Worm (Caenorhabditis elegans) whole organism, midembryonic: ENCODE data around the gene clec-32.

Source experiments
- T22C8.4 ChIP-seq: fragments of 200-800 bp; sonication (Bioruptor generic); IDR thresholded peaks from 2 replicates; pipeline ENCODE4 v1.3.6; 2022; ENCODE audit warnings: missing genetic modification characterization, missing compliant biosample characterization
- cog-1 ChIP-seq: sonication (generic microtip); optimal IDR thresholded peaks from 2 replicates; lab custom pipeline; 2016; ENCODE audit warnings: missing genetic modification characterization, missing compliant biosample characterization
- flt-1 ChIP-seq: fragments of 200-800 bp; sonication (Bioruptor generic); IDR thresholded peaks from 2 replicates; pipeline ENCODE4 v1.3.6; 2022; ENCODE audit warnings: missing genetic modification characterization, missing compliant biosample characterization
- klf-2 ChIP-seq: fragments of 200-800 bp; sonication (Bioruptor generic); conservative IDR thresholded peaks from 2 replicates; pipeline ENCODE4 v1.3.6; 2022; ENCODE audit warnings: missing genetic modification reagents, missing genetic modification characterization, missing compliant biosample characterization
- med-1 ChIP-seq: sonication (generic microtip); optimal IDR thresholded peaks from 2 replicates; lab custom pipeline; 2017; ENCODE audit warnings: missing genetic modification characterization, mild to moderate bottlenecking, missing compliant biosample characterization, antibody characterized with exemption, missing genetic modification reagents; ENCODE audit not compliant: insufficient read depth
- ref-1 ChIP-seq: fragments of 200-800 bp; sonication (Bioruptor generic); conservative IDR thresholded peaks from 2 replicates; pipeline ENCODE4 v1.3.6; 2022; ENCODE audit warnings: missing genetic modification reagents, missing genetic modification characterization, missing compliant biosample characterization
- tab-1 ChIP-seq: fragments of 200-800 bp; sonication (Bioruptor generic); IDR thresholded peaks from 2 replicates; pipeline ENCODE4 v1.3.6; 2022; ENCODE audit warnings: missing genetic modification characterization, missing compliant biosample characterization
- ztf-23 ChIP-seq: fragments of 200-800 bp; sonication (Bioruptor generic); IDR thresholded peaks from 2 replicates; pipeline ENCODE4 v1.3.6; 2022; ENCODE audit warnings: missing genetic modification reagents, missing genetic modification characterization, missing compliant biosample characterization
- ztf-29 ChIP-seq: fragments of 200-800 bp; sonication (Bioruptor generic); IDR thresholded peaks from 2 replicates; pipeline ENCODE4 v1.3.6; 2022; ENCODE audit warnings: missing genetic modification reagents, missing genetic modification characterization, missing compliant biosample characterization

The clec-32 gene

ce11 chrV:16836100-16836499, 25.5 kb downstream of the clec-32 start:
- TF ChIP-seq ref-1 (GFP tag; lab: Robert Waterston, UW), result no peak
- TF ChIP-seq ztf-29 (GFP tag; lab: Robert Waterston, UW), result no peak
- TF ChIP-seq T22C8.4 (GFP tag; lab: Robert Waterston, UW), result no peak
- TF ChIP-seq cog-1 (tag; lab: Kevin White, UChicago), result no peak
- no peak for TF ChIP-seq ztf-23 (GFP tag; lab: Robert Waterston, UW)
- TF ChIP-seq tab-1 (GFP tag; lab: Robert Waterston, UW), result no peak
- TF ChIP-seq klf-2 (GFP tag; lab: Robert Waterston, UW), result no peak
- no peak for TF ChIP-seq med-1 (GFP tag; lab: Kevin White, UChicago)
- no peak for TF ChIP-seq flt-1

ce11 chrV:16834989-16835388, 26.6 kb downstream of the clec-32 start, which contains the start of gene tni-3:
Gene tni-3, minus strand, starts transcription at chrV:16835128.
- TF ChIP-seq ref-1 (GFP tag; lab: Robert Waterston, UW) (no peak), T22C8.4 (GFP tag; lab: Robert Waterston, UW) (no peak), med-1 (GFP tag; lab: Kevin White, UChicago) (no peak), tab-1 (GFP tag; lab: Robert Waterston, UW) (no peak), ztf-29 (GFP tag; lab: Robert Waterston, UW) (no peak), ztf-23 (GFP tag; lab: Robert Waterston, UW) (no peak), cog-1 (tag; lab: Kevin White, UChicago) (no peak), klf-2 (GFP tag; lab: Robert Waterston, UW) (no peak), flt-1 (no peak)

ce11 chrV:16833672-16834071, 27.9 kb downstream of the clec-32 start:
- no peak for TF ChIP-seq tab-1 (GFP tag; lab: Robert Waterston, UW)

ce11 chrV:16832865-16833264, 28.8 kb downstream of the clec-32 start, which contains the start of gene phy-3:
Gene phy-3, plus strand, starts transcription at chrV:16833165.
- TF ChIP-seq ref-1 (GFP tag; lab: Robert Waterston, UW), result no peak
- no peak for TF ChIP-seq T22C8.4 (GFP tag; lab: Robert Waterston, UW)
- no peak for TF ChIP-seq tab-1 (GFP tag; lab: Robert Waterston, UW)
- no peak for TF ChIP-seq ztf-29 (GFP tag; lab: Robert Waterston, UW)
- no peak for TF ChIP-seq flt-1
- TF ChIP-seq ztf-23 (GFP tag; lab: Robert Waterston, UW), result no peak
- TF ChIP-seq med-1 (GFP tag; lab: Kevin White, UChicago), result no peak
- no peak for TF ChIP-seq klf-2 (GFP tag; lab: Robert Waterston, UW)
- TF ChIP-seq cog-1 (tag; lab: Kevin White, UChicago), result no peak

- TF ChIP-seq ztf-29 (GFP tag; lab: Robert Waterston, UW) (no peak), cog-1 (tag; lab: Kevin White, UChicago) (no peak), T22C8.4 (GFP tag; lab: Robert Waterston, UW) (no peak), med-1 (GFP tag; lab: Kevin White, UChicago) (no peak), tab-1 (GFP tag; lab: Robert Waterston, UW) (no peak), klf-2 (GFP tag; lab: Robert Waterston, UW) (no peak), ref-1 (GFP tag; lab: Robert Waterston, UW) (no peak), ztf-23 (GFP tag; lab: Robert Waterston, UW) (no peak), flt-1 (no peak)
These were observed 29.7 kb downstream of the clec-32 start, which contains the start of gene srh-215 for ce11 chrV:16831921-16832320. Gene srh-215, minus strand, starts transcription at chrV:16832021.

- TF ChIP-seq klf-2 (GFP tag; lab: Robert Waterston, UW) (no peak), cog-1 (tag; lab: Kevin White, UChicago) (no peak), ztf-23 (GFP tag; lab: Robert Waterston, UW) (no peak), T22C8.4 (GFP tag; lab: Robert Waterston, UW) (no peak), flt-1 (no peak)
These were observed 30.3 kb downstream of the clec-32 start for ce11 chrV:16831310-16831709.

- TF ChIP-seq flt-1, result no peak
- no peak for TF ChIP-seq cog-1 (tag; lab: Kevin White, UChicago)
- no peak for TF ChIP-seq klf-2 (GFP tag; lab: Robert Waterston, UW)
- TF ChIP-seq ztf-29 (GFP tag; lab: Robert Waterston, UW), result no peak
- no peak for TF ChIP-seq ztf-23 (GFP tag; lab: Robert Waterston, UW)
- no peak for TF ChIP-seq tab-1 (GFP tag; lab: Robert Waterston, UW)
- no peak for TF ChIP-seq T22C8.4 (GFP tag; lab: Robert Waterston, UW)
- TF ChIP-seq med-1 (GFP tag; lab: Kevin White, UChicago), result no peak
- TF ChIP-seq ref-1 (GFP tag; lab: Robert Waterston, UW), result no peak
These were observed 32.2 kb downstream of the clec-32 start, which contains the start of gene srh-214 for ce11 chrV:16829396-16829795. Gene srh-214, minus strand, starts transcription at chrV:16829755.

ce11 chrV:16827485-16827884, 34.1 kb downstream of the clec-32 start, which contains the start of gene srh-216:
Gene srh-216, minus strand, starts transcription at chrV:16827585.
- TF ChIP-seq klf-2 (GFP tag; lab: Robert Waterston, UW), result no peak
- TF ChIP-seq ztf-29 (GFP tag; lab: Robert Waterston, UW), result no peak
- no peak for TF ChIP-seq tab-1 (GFP tag; lab: Robert Waterston, UW)
- no peak for TF ChIP-seq ztf-23 (GFP tag; lab: Robert Waterston, UW)
- no peak for TF ChIP-seq med-1 (GFP tag; lab: Kevin White, UChicago)
- no peak for TF ChIP-seq T22C8.4 (GFP tag; lab: Robert Waterston, UW)
- TF ChIP-seq ref-1 (GFP tag; lab: Robert Waterston, UW), result no peak
- TF ChIP-seq flt-1, result no peak
- TF ChIP-seq cog-1 (tag; lab: Kevin White, UChicago), result no peak

ce11 chrV:16821270-16821737, 40.3 kb downstream of the clec-32 start, which contains the start of gene T20B3.14:
Gene T20B3.14, minus strand, starts transcription at chrV:16821320.
- no peak for TF ChIP-seq ztf-23 (GFP tag; lab: Robert Waterston, UW)
- TF ChIP-seq ztf-29 (GFP tag; lab: Robert Waterston, UW), result no peak
- TF ChIP-seq T22C8.4 (GFP tag; lab: Robert Waterston, UW), result no peak
- no peak for TF ChIP-seq med-1 (GFP tag; lab: Kevin White, UChicago)
- no peak for TF ChIP-seq cog-1 (tag; lab: Kevin White, UChicago)
- TF ChIP-seq tab-1 (GFP tag; lab: Robert Waterston, UW), result no peak
- no peak for TF ChIP-seq ref-1 (GFP tag; lab: Robert Waterston, UW)
- TF ChIP-seq klf-2 (GFP tag; lab: Robert Waterston, UW), result no peak
- no peak for TF ChIP-seq flt-1
